Fruit fly (Drosophila melanogaster): ENCODE measurements around the gene CG43054.

dm6 chr2L:17621194-17621593 lies 6.5 kb upstream of the CG43054 start:
- TF ChIP-seq usp (GFP tag; optimal IDR thresholded peaks at IDR 0.05) (no peak), CG8478 (optimal IDR thresholded peaks at IDR 0.05) (no peak), Dll (optimal IDR thresholded peaks at IDR 0.05) (no peak)

Data from whole organism.